Worm (Caenorhabditis elegans): ENCODE measurements around the gene zfp-3.

zfp-3 gene

DNA sequence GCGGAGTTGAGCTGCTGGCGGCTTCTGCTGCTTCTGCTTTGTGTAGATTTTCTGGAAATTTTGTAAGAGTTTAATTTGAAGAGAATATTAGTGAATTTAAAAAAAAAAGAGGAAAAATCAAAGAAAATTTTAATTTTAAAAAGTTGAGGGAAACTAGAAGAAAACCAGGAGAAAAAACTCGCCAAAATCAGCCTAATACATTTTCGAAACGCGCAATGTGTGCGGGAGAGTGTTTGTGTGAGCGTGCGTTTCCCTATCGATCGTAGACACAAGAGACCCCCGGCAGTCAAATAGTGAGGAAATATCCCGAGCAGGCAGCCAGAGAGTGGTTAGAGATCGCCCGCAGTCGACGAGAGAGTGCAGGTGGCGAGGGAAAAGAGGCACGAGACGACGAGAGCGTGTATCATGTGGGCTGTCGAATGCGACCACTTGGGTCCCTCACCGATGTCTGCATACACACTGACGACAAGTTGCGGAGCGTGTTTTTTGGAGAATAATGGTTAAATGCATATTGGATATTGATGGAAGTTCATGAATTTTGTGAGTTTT, at the start of gene zfp-3:
Gene zfp-3 (minus strand): TSS at position 51 of the 549 bp plus-strand sequence.
- TF ChIP-seq nhr-76 (tag; optimal IDR thresholded peaks at IDR 0.05) (no peak), efl-1 (optimal IDR thresholded peaks at IDR 0.05) (peak; percentile 85 to 96), efl-1 (GFP tag; optimal IDR thresholded peaks at IDR 0.05 in 1 of 2) (peak; percentile 66 to 97), sox-4 (tag; optimal IDR thresholded peaks at IDR 0.05) (peak; percentile 85), mab-9 (GFP tag; IDR thresholded peaks at IDR 0.05) (peak; percentile 87), lin-35 (GFP tag; optimal IDR thresholded peaks at IDR 0.05) (peak; percentile 86 to 90), blmp-1 (tag; optimal IDR thresholded peaks at IDR 0.05) (peak; percentile 61), nhr-77 (tag; optimal IDR thresholded peaks at IDR 0.05) (peak; percentile 95), ceh-82 (tag; optimal IDR thresholded peaks at IDR 0.05) (peak; percentile 81 to 96 (median 94)), fos-1 (tag; optimal IDR thresholded peaks at IDR 0.05) (peak; percentile 95), ztf-11 (tag; optimal IDR thresholded peaks at IDR 0.05) (peak in 1 of 2 experiments; percentile 86), nhr-237 (tag; optimal IDR thresholded peaks at IDR 0.05) (peak; percentile 81), ceh-8 (GFP tag; optimal IDR thresholded peaks at IDR 0.05) (peak; percentile 88), lin-39 (tag; optimal IDR thresholded peaks at IDR 0.05) (peak; percentile 64), unc-62 (GFP tag; optimal IDR thresholded peaks at IDR 0.05) (peak; percentile 59), ets-5 (GFP tag; IDR thresholded peaks at IDR 0.05) (no peak), nhr-71 (tag; optimal IDR thresholded peaks at IDR 0.05) (peak; percentile 99), rnt-1 (tag; optimal IDR thresholded peaks at IDR 0.05) (peak; percentile 95), aly-2 (tag; optimal IDR thresholded peaks at IDR 0.05) (peak; percentile 89), sup-37 (GFP tag; optimal IDR thresholded peaks at IDR 0.05) (peak; percentile 76), snpc-4 (tag; optimal IDR thresholded peaks at IDR 0.05) (peak; percentile 84), unc-30 (tag; optimal IDR thresholded peaks at IDR 0.05) (no peak), dsc-1 (tag; optimal IDR thresholded peaks at IDR 0.05) (peak; percentile 95), lin-15B (tag; optimal IDR thresholded peaks at IDR 0.05) (peak; percentile 41), tlp-1 (tag; optimal IDR thresholded peaks at IDR 0.05) (no peak), pqm-1 (tag; optimal IDR thresholded peaks at IDR 0.05) (peak; percentile 54), tbx-2 (tag; optimal IDR thresholded peaks at IDR 0.05) (peak; percentile 98), alr-1 (tag; optimal IDR thresholded peaks at IDR 0.05; ENCODE audit: borderline replicate concordance) (no peak), dpl-1 (GFP tag; optimal IDR thresholded peaks at IDR 0.05) (peak; percentile 72 to 77 (median 73)), mdl-1 (tag; optimal IDR thresholded peaks at IDR 0.05) (peak; percentile 87 to 98), C04F5.9 (tag; optimal IDR thresholded peaks at IDR 0.05) (peak; percentile 72), nhr-20 (tag; optimal IDR thresholded peaks at IDR 0.05) (peak; percentile 99), C16A3.4 (tag; optimal IDR thresholded peaks at IDR 0.05) (peak; percentile 92), lin-14 (GFP tag; optimal IDR thresholded peaks at IDR 0.05) (peak; percentile 99), nhr-85 (tag) (peak; percentile 97), hlh-4 (tag; optimal IDR thresholded peaks at IDR 0.05) (peak; percentile 3), nhr-28 (tag; optimal IDR thresholded peaks at IDR 0.05) (no peak), nhr-12 (tag; optimal IDR thresholded peaks at IDR 0.05) (peak; percentile 5), snu-23 (GFP tag; optimal IDR thresholded peaks at IDR 0.05) (peak; percentile 99), ceh-63 (GFP tag; optimal IDR thresholded peaks at IDR 0.05) (no peak), sptf-1 (tag; optimal IDR thresholded peaks at IDR 0.05) (no peak), egl-13 (tag; optimal IDR thresholded peaks at IDR 0.05) (peak; percentile 91), fkh-10 (GFP tag; optimal IDR thresholded peaks at IDR 0.05) (peak; percentile 86), lir-3 (tag; optimal IDR thresholded peaks at IDR 0.05; ENCODE audit: poor library complexity) (peak; percentile 89), aha-1 (tag; optimal IDR thresholded peaks at IDR 0.05) (peak; percentile 92), nhr-11 (tag; optimal IDR thresholded peaks at IDR 0.05) (peak; percentile 83), grh-1 (GFP tag; IDR thresholded peaks at IDR 0.05) (peak; percentile 91), unc-130 (tag; optimal IDR thresholded peaks at IDR 0.05) (peak; percentile 55), unc-86 (tag; optimal IDR thresholded peaks at IDR 0.05) (peak; percentile 96), skn-1 (tag; optimal IDR thresholded peaks at IDR 0.05) (peak; percentile 99), ztf-4 (tag; optimal IDR thresholded peaks at IDR 0.05) (peak; percentile 97), mef-2 (tag; optimal IDR thresholded peaks at IDR 0.05) (peak; percentile 78), mep-1 (tag; optimal IDR thresholded peaks at IDR 0.05) (peak; percentile 95), ces-1 (GFP tag; optimal IDR thresholded peaks at IDR 0.05) (peak; percentile 16)

All from whole organism, L1 larva.